Worm (Caenorhabditis elegans) whole organism, late embryonic: ENCODE measurements around the gene abhd-14.

ENCODE experiments used
- ama-1 ChIP-seq: fragments of 150-350 bp; optimal IDR thresholded peaks from 2 replicates; lab custom pipeline; 2014
- ceh-14 ChIP-seq: sonication (generic microtip); optimal IDR thresholded peaks from 2 replicates; lab custom pipeline; 2016; ENCODE audit warnings: missing genotype, missing genetic modification characterization, missing compliant biosample characterization
- ceh-31 ChIP-seq: sonication (generic microtip); optimal IDR thresholded peaks from 2 replicates; lab custom pipeline; 2016; ENCODE audit warnings: missing genetic modification characterization, missing compliant biosample characterization
- dve-1 ChIP-seq: sonication (generic microtip); optimal IDR thresholded peaks from 2 replicates; lab custom pipeline; 2017; ENCODE audit warnings: antibody characterized with exemption, mild to moderate bottlenecking, missing genetic modification characterization, missing compliant biosample characterization
- fkh-6 ChIP-seq: sonication (generic microtip); optimal IDR thresholded peaks from 2 replicates; lab custom pipeline; 2016; ENCODE audit warnings: missing genetic modification characterization, missing compliant biosample characterization
- lin-11 ChIP-seq: fragments of 200-800 bp; sonication (Bioruptor generic); optimal IDR thresholded peaks from 2 replicates; lab custom pipeline; 2018; ENCODE audit warnings: mild to moderate bottlenecking, missing genetic modification characterization, missing compliant biosample characterization
- nfya-1 ChIP-seq: sonication (generic microtip); optimal IDR thresholded peaks from 2 replicates; lab custom pipeline; 2017; ENCODE audit warnings: missing genetic modification characterization, mild to moderate bottlenecking, missing compliant biosample characterization, antibody characterized with exemption, moderate library complexity
- nhr-11 ChIP-seq: fragments of 150-350 bp; optimal IDR thresholded peaks from 2 replicates; lab custom pipeline; 2014; ENCODE audit warnings: missing biosample characterization, missing genetic modification characterization
- odd-2 ChIP-seq: sonication (generic microtip); optimal IDR thresholded peaks from 2 replicates; lab custom pipeline; 2017; ENCODE audit warnings: antibody characterized with exemption, mild to moderate bottlenecking, missing genetic modification characterization, missing compliant biosample characterization
- pag-3 ChIP-seq: sonication (generic microtip); optimal IDR thresholded peaks from 2 replicates; lab custom pipeline; 2016; ENCODE audit warnings: missing compliant biosample characterization, missing genetic modification characterization, borderline replicate concordance
- sox-2 ChIP-seq: fragments of 200-800 bp; sonication (Bioruptor generic); IDR thresholded peaks from 2 replicates; pipeline ENCODE4 v1.3.6; 2022; ENCODE audit warnings: missing genetic modification reagents, missing genetic modification characterization, missing compliant biosample characterization
- sox-4 ChIP-seq: sonication (generic microtip); optimal IDR thresholded peaks from 2 replicates; lab custom pipeline; 2017; ENCODE audit warnings: mild to moderate bottlenecking, missing genetic modification characterization, inconsistent platforms, missing compliant biosample characterization
- tbx-7 ChIP-seq: sonication (generic microtip); optimal IDR thresholded peaks from 2 replicates; lab custom pipeline; 2016; ENCODE audit warnings: missing genotype, missing genetic modification characterization, missing compliant biosample characterization
- ttx-3 ChIP-seq: sonication (generic microtip); optimal IDR thresholded peaks from 2 replicates; lab custom pipeline; 2016; ENCODE audit warnings: missing genetic modification reagents, missing genetic modification characterization, missing compliant biosample characterization

- TF ChIP-seq ceh-14 (tag; lab: Kevin White, UChicago) (no peak), odd-2 (tag; lab: Kevin White, UChicago) (no peak), dve-1 (tag; lab: Kevin White, UChicago) (no peak), fkh-6 (no peak), nfya-1 (tag; lab: Kevin White, UChicago) (no peak), tbx-7 (tag; lab: Kevin White, UChicago) (no peak), ama-1 (lab: Kevin White, UChicago) (no peak), ttx-3 (tag; lab: Kevin White, UChicago) (no peak), nhr-11 (tag; lab: Kevin White, UChicago) (no peak), sox-4 (tag; lab: Kevin White, UChicago) (no peak), pag-3 (tag; lab: Kevin White, UChicago) (no peak), lin-11 (tag; lab: Kevin White, UChicago) (no peak), sox-2 (no peak), ceh-31 (tag; lab: Kevin White, UChicago) (no peak)
Measured at ce11 chrIV:1055734-1056133, 25.9 kb upstream of the abhd-14 start.
